Worm (Caenorhabditis elegans) whole organism, L4 larva: ENCODE measurements around the gene abcf-2.

Experiments used
- F26F4.8 ChIP-seq: fragments of 200-800 bp; sonication (Bioruptor generic); conservative IDR thresholded peaks from 2 replicates; pipeline ENCODE4 v1.3.6; 2022; ENCODE audit warnings: missing genetic modification characterization, missing compliant biosample characterization
- F44E2.7 ChIP-seq: fragments of 200-800 bp; sonication (Bioruptor generic); IDR thresholded peaks from 2 replicates; pipeline ENCODE4 v2.1.2; 2022; ENCODE audit warnings: missing genetic modification characterization, missing compliant biosample characterization
- T20F7.1 ChIP-seq: fragments of 200-800 bp; sonication (Bioruptor generic); optimal IDR thresholded peaks from 2 replicates; lab custom pipeline; 2018; ENCODE audit warnings: mild to moderate bottlenecking, missing genetic modification characterization, missing compliant biosample characterization
- T26A8.4 ChIP-seq: fragments of 200-800 bp; sonication (Bioruptor generic); IDR thresholded peaks from 2 replicates; pipeline ENCODE4 v1.3.6; 2022; ENCODE audit warnings: missing genetic modification characterization, missing compliant biosample characterization
- Y48G9A.11 ChIP-seq: fragments of 200-800 bp; sonication (Bioruptor generic); IDR thresholded peaks from 2 replicates; pipeline ENCODE4 v1.3.6; 2022; ENCODE audit warnings: missing genetic modification reagents, missing genetic modification characterization, missing compliant biosample characterization
- Y75B8A.6 ChIP-seq: fragments of 200-800 bp; sonication (Bioruptor generic); IDR thresholded peaks from 2 replicates; pipeline ENCODE4 v1.3.6; 2022; ENCODE audit warnings: missing genetic modification reagents, missing genetic modification characterization, missing compliant biosample characterization
- arid-1 ChIP-seq: fragments of 200-800 bp; sonication (Bioruptor generic); conservative IDR thresholded peaks from 2 replicates; pipeline ENCODE4 v1.3.6; 2022; ENCODE audit warnings: missing genetic modification reagents, missing genetic modification characterization, missing compliant biosample characterization
- ceh-32 ChIP-seq: sonication (generic microtip); optimal IDR thresholded peaks from 2 replicates; lab custom pipeline; 2016; ENCODE audit warnings: mild to moderate bottlenecking, missing genetic modification characterization, missing compliant biosample characterization; ENCODE audit not compliant: poor library complexity
- ceh-44 ChIP-seq: fragments of 200-800 bp; sonication (Bioruptor generic); IDR thresholded peaks from 2 replicates; pipeline ENCODE4 v1.3.6; 2022; ENCODE audit warnings: missing genetic modification reagents, missing genetic modification characterization, missing compliant biosample characterization
- ceh-62 ChIP-seq: sonication (generic microtip); optimal IDR thresholded peaks from 2 replicates; lab custom pipeline; 2017; ENCODE audit warnings: missing biosample characterization, missing genetic modification characterization
- ceh-82 ChIP-seq: sonication (generic microtip); optimal IDR thresholded peaks from 2 replicates; lab custom pipeline; 2017; ENCODE audit warnings: missing biosample characterization, missing genetic modification characterization
- ctbp-1 ChIP-seq: fragments of 200-800 bp; sonication (Bioruptor generic); IDR thresholded peaks from 2 replicates; pipeline ENCODE4 v1.3.6; 2022; ENCODE audit warnings: missing genetic modification reagents, missing genetic modification characterization, missing compliant biosample characterization
- daf-16 ChIP-seq, 3 experiments: sonication (generic microtip); optimal IDR thresholded peaks; 2 replicates each; lab custom pipeline; 2016 to 2017; ENCODE audit warnings: missing genetic modification characterization in 3 of 3, missing genetic modification reagents in 3 of 3, mild to moderate bottlenecking in 2 of 3, missing compliant biosample characterization in 2 of 3, missing biosample characterization in 1 of 3, moderate library complexity in 1 of 3
- dmd-6 ChIP-seq: fragments of 200-800 bp; sonication (Bioruptor generic); IDR thresholded peaks from 2 replicates; pipeline ENCODE4 v1.3.6; 2022; ENCODE audit warnings: missing genetic modification reagents, missing genetic modification characterization, missing compliant biosample characterization
- dmd-8 ChIP-seq: fragments of 200-800 bp; sonication (Bioruptor generic); IDR thresholded peaks from 2 replicates; pipeline ENCODE4 v1.3.6; 2022; ENCODE audit warnings: missing genetic modification characterization, missing compliant biosample characterization
- dve-1 ChIP-seq: sonication (generic microtip); optimal IDR thresholded peaks from 2 replicates; lab custom pipeline; 2017; ENCODE audit warnings: antibody characterized with exemption, mild to moderate bottlenecking, missing genetic modification characterization, missing compliant biosample characterization; ENCODE audit not compliant: insufficient read depth
- egl-27 ChIP-seq: sonication (generic microtip); optimal IDR thresholded peaks from 3 replicates; lab custom pipeline; 2017; ENCODE audit warnings: missing biosample characterization, missing genetic modification reagents, missing genetic modification characterization
- fkh-10 ChIP-seq: fragments of 150-350 bp; optimal IDR thresholded peaks from 2 replicates; lab custom pipeline; 2014; ENCODE audit warnings: missing biosample characterization, missing genetic modification reagents, missing genetic modification characterization
- hlh-11 ChIP-seq: fragments of 200-800 bp; sonication (Bioruptor generic); optimal IDR thresholded peaks from 2 replicates; lab custom pipeline; 2018; ENCODE audit warnings: mild to moderate bottlenecking, missing genetic modification characterization, missing compliant biosample characterization
- hlh-30 ChIP-seq: sonication (generic microtip); optimal IDR thresholded peaks from 2 replicates; lab custom pipeline; 2017; ENCODE audit warnings: antibody characterized with exemption, mild to moderate bottlenecking, missing genetic modification characterization, missing compliant biosample characterization; ENCODE audit not compliant: insufficient read depth
- lim-7 ChIP-seq: fragments of 200-800 bp; sonication (Bioruptor generic); IDR thresholded peaks from 2 replicates; pipeline ENCODE4 v1.3.6; 2022; ENCODE audit warnings: missing genetic modification characterization, missing compliant biosample characterization
- lin-1 ChIP-seq: fragments of 200-800 bp; sonication (Bioruptor generic); IDR thresholded peaks from 2 replicates; pipeline ENCODE4 v1.3.6; 2022; ENCODE audit warnings: missing genetic modification reagents, missing genetic modification characterization, missing compliant biosample characterization
- lin-13 ChIP-seq: fragments of 150-350 bp; optimal IDR thresholded peaks from 2 replicates; lab custom pipeline; 2014; ENCODE audit warnings: missing biosample characterization, missing genetic modification reagents, missing genetic modification characterization
- lin-15B ChIP-seq: fragments of 150-350 bp; sonication (generic microtip); optimal IDR thresholded peaks from 3 replicates; lab custom pipeline; 2014; ENCODE audit warnings: missing biosample characterization, missing genetic modification characterization
- lin-39 ChIP-seq: fragments of 150-350 bp; optimal IDR thresholded peaks from 2 replicates; lab custom pipeline; 2014; ENCODE audit warnings: missing biosample characterization, missing genetic modification reagents, missing genetic modification characterization
- mdl-1 ChIP-seq, 2 experiments: fragments of 150-350 bp in 1 of 2; sonication (generic microtip) in 1 of 2; optimal IDR thresholded peaks; 2 replicates each; lab custom pipeline; 2014 to 2017; ENCODE audit warnings: missing biosample characterization in 2 of 2, missing genetic modification characterization in 2 of 2
- mxl-2 ChIP-seq: fragments of 200-800 bp; sonication (Bioruptor generic); conservative IDR thresholded peaks from 2 replicates; pipeline ENCODE4 v1.3.6; 2022; ENCODE audit warnings: missing genetic modification reagents, missing genetic modification characterization, missing compliant biosample characterization
- mxl-3 ChIP-seq: fragments of 200-800 bp; sonication (Bioruptor generic); optimal IDR thresholded peaks from 2 replicates; lab custom pipeline; 2018; ENCODE audit warnings: mild to moderate bottlenecking, missing genetic modification characterization, missing compliant biosample characterization
- nhr-10 ChIP-seq: fragments of 150-350 bp; optimal IDR thresholded peaks from 2 replicates; lab custom pipeline; 2014; ENCODE audit warnings: missing biosample characterization, missing genetic modification characterization
- nhr-102 ChIP-seq: sonication (generic microtip); optimal IDR thresholded peaks from 2 replicates; lab custom pipeline; 2016; ENCODE audit warnings: mild to moderate bottlenecking, missing genetic modification characterization, moderate library complexity, missing compliant biosample characterization
- nhr-41 ChIP-seq: fragments of 200-800 bp; sonication (Bioruptor generic); IDR thresholded peaks from 2 replicates; pipeline ENCODE4 v1.3.6; 2022; ENCODE audit warnings: missing genetic modification reagents, missing genetic modification characterization, missing compliant biosample characterization
- nhr-6 ChIP-seq: fragments of 150-350 bp; optimal IDR thresholded peaks from 2 replicates; lab custom pipeline; 2014; ENCODE audit warnings: missing biosample characterization, missing genetic modification characterization
- nhr-76 ChIP-seq: fragments of 150-350 bp; optimal IDR thresholded peaks from 2 replicates; lab custom pipeline; 2014; ENCODE audit warnings: missing biosample characterization, missing genetic modification characterization
- php-3 ChIP-seq: fragments of 200-800 bp; sonication (Bioruptor generic); IDR thresholded peaks from 2 replicates; pipeline ENCODE4 v1.3.6; 2022; ENCODE audit warnings: missing genetic modification reagents, missing genetic modification characterization, missing compliant biosample characterization
- pqm-1 ChIP-seq: sonication (generic microtip); optimal IDR thresholded peaks from 2 replicates; lab custom pipeline; 2017; ENCODE audit warnings: missing biosample characterization, missing genetic modification characterization
- rbr-2 ChIP-seq: sonication (generic microtip); optimal IDR thresholded peaks from 2 replicates; lab custom pipeline; 2016; ENCODE audit warnings: missing genotype, missing genetic modification characterization, missing compliant biosample characterization
- saeg-2 ChIP-seq: fragments of 200-800 bp; sonication (Bioruptor generic); IDR thresholded peaks from 2 replicates; pipeline ENCODE4 v1.3.6; 2022; ENCODE audit warnings: missing genetic modification reagents, missing genetic modification characterization, missing compliant biosample characterization
- set-16 ChIP-seq: fragments of 200-800 bp; sonication (Bioruptor generic); IDR thresholded peaks from 2 replicates; pipeline ENCODE4 v1.3.6; 2022; ENCODE audit warnings: missing genetic modification reagents, missing genetic modification characterization, missing compliant biosample characterization
- skn-1 ChIP-seq: fragments of 150-350 bp; optimal IDR thresholded peaks from 2 replicates; lab custom pipeline; 2014; ENCODE audit warnings: missing biosample characterization, missing genetic modification characterization
- snpc-1.2 ChIP-seq: fragments of 200-800 bp; sonication (Bioruptor generic); IDR thresholded peaks from 2 replicates; pipeline ENCODE4 v1.3.6; 2022; ENCODE audit warnings: missing genetic modification reagents, missing genetic modification characterization, missing compliant biosample characterization
- snpc-4 ChIP-seq: fragments of 150-350 bp; optimal IDR thresholded peaks from 2 replicates; lab custom pipeline; 2014; ENCODE audit warnings: missing biosample characterization, missing genetic modification characterization
- spr-3 ChIP-seq: fragments of 200-800 bp; sonication (Bioruptor generic); optimal IDR thresholded peaks from 2 replicates; lab custom pipeline; 2018; ENCODE audit warnings: mild to moderate bottlenecking, missing genetic modification characterization, missing compliant biosample characterization
- tra-1 ChIP-seq: fragments of 200-800 bp; sonication (Bioruptor generic); IDR thresholded peaks from 2 replicates; pipeline ENCODE4 v1.3.6; 2022; ENCODE audit warnings: missing genetic modification reagents, missing genetic modification characterization, missing compliant biosample characterization
- unc-39 ChIP-seq: sonication (generic microtip); optimal IDR thresholded peaks from 2 replicates; lab custom pipeline; 2017; ENCODE audit warnings: missing biosample characterization, missing genetic modification characterization
- vab-7 ChIP-seq: fragments of 200-800 bp; sonication (Bioruptor generic); IDR thresholded peaks from 2 replicates; pipeline ENCODE4 v1.3.6; 2022; ENCODE audit warnings: missing genetic modification reagents, missing genetic modification characterization, missing compliant biosample characterization
- zag-1 ChIP-seq: fragments of 150-350 bp; optimal IDR thresholded peaks from 2 replicates; lab custom pipeline; 2014; ENCODE audit warnings: missing biosample characterization, missing genetic modification characterization
- zfp-2 ChIP-seq: sonication (generic microtip); optimal IDR thresholded peaks from 2 replicates; lab custom pipeline; 2016; ENCODE audit warnings: mild to moderate bottlenecking, missing genetic modification characterization, missing compliant biosample characterization
- zip-11 ChIP-seq: fragments of 200-800 bp; sonication (Bioruptor generic); IDR thresholded peaks from 2 replicates; pipeline ENCODE4 v1.3.6; 2022; ENCODE audit warnings: missing genetic modification characterization, missing compliant biosample characterization
- ztf-11 ChIP-seq: fragments of 150-350 bp; optimal IDR thresholded peaks from 2 replicates; lab custom pipeline; 2014; ENCODE audit warnings: missing biosample characterization, missing genetic modification characterization

The abcf-2 gene

ce11 chrIII:13462965-13463783, 1.1 kb upstream of the abcf-2 start, which contains the start of gene ant-1.1 (continued):
- peak; percentile 95 for TF ChIP-seq set-16
- 0 out of 2 replicates have a peak, but pooled peaks have one; percentile 59 for TF ChIP-seq vab-7 (GFP tag; lab: Robert Waterston, UW)
- TF ChIP-seq pqm-1 (tag; lab: Kevin White, UChicago) = peak; percentile 21
- peak; percentile 35 to 52 for TF ChIP-seq daf-16 (GFP tag; optimal IDR thresholded peaks at IDR 0.05; lab: Kevin White, UChicago)
- peak; percentile 59 for TF ChIP-seq daf-16 (tag; optimal IDR thresholded peaks at IDR 0.05; lab: Kevin White, UChicago)
- peak; percentile 70 for TF ChIP-seq spr-3 (GFP tag; lab: Kevin White, UChicago)
- peak; percentile 94 for TF ChIP-seq hlh-11 (tag; lab: Kevin White, UChicago)
- peak; percentile 86 for TF ChIP-seq nhr-6 (tag; lab: Kevin White, UChicago)
- TF ChIP-seq lim-7 (GFP tag; lab: Robert Waterston, UW) = peak; percentile 64; the same call in 1 of the 2 replicates
- TF ChIP-seq ceh-82 (tag; lab: Kevin White, UChicago) = no peak
- peak; percentile 90 for TF ChIP-seq arid-1
- peak; percentile 45; the same call in 1 of the 2 replicates for TF ChIP-seq lin-1 (GFP tag; lab: Robert Waterston, UW)
- TF ChIP-seq T20F7.1 (GFP tag; lab: Kevin White, UChicago) = peak; percentile 86
- TF ChIP-seq nhr-10 (tag; lab: Kevin White, UChicago) = no peak
- TF ChIP-seq saeg-2 (GFP tag; lab: Robert Waterston, UW) = peak; percentile 86
- TF ChIP-seq hlh-30 (tag; lab: Kevin White, UChicago) = peak; percentile 91
- peak; percentile 94 for TF ChIP-seq T26A8.4 (GFP tag; lab: Robert Waterston, UW)
- TF ChIP-seq zag-1 (tag; lab: Kevin White, UChicago) = no peak
- TF ChIP-seq nhr-41 (GFP tag; lab: Robert Waterston, UW) = no peak; the same call in 1 of the 2 replicates
- TF ChIP-seq egl-27 (tag; lab: Kevin White, UChicago) = no peak
- no peak for TF ChIP-seq dmd-8 (GFP tag; lab: Robert Waterston, UW)
- peak; percentile 82 for TF ChIP-seq Y75B8A.6 (GFP tag; lab: Robert Waterston, UW)
- peak; percentile 81 for TF ChIP-seq tra-1 (GFP tag; lab: Robert Waterston, UW)
- no peak for TF ChIP-seq F44E2.7 (GFP tag; lab: Robert Waterston, UW)
- TF ChIP-seq F26F4.8 = no peak
- TF ChIP-seq rbr-2 (tag; lab: Kevin White, UChicago) = peak; percentile 92
- no peak for TF ChIP-seq lin-39 (tag; lab: Kevin White, UChicago)
- TF ChIP-seq snpc-1.2 (GFP tag; lab: Robert Waterston, UW) = 0 out of 2 replicates have a peak, but pooled peaks have one; percentile 43
- TF ChIP-seq ctbp-1 (GFP tag; lab: Robert Waterston, UW) = peak; percentile 75
- no peak for TF ChIP-seq ztf-11
- TF ChIP-seq Y48G9A.11 (GFP tag; lab: Robert Waterston, UW) = peak; percentile 47; the same call in 1 of the 2 replicates
- TF ChIP-seq zip-11 (GFP tag; lab: Robert Waterston, UW) = no peak
- TF ChIP-seq skn-1 (tag; lab: Kevin White, UChicago) = no peak
- no peak for TF ChIP-seq ceh-32 (tag; lab: Kevin White, UChicago)
- TF ChIP-seq fkh-10 = peak; percentile 64
- peak; percentile 89 for TF ChIP-seq dmd-6 (GFP tag; lab: Robert Waterston, UW)
- TF ChIP-seq zfp-2 = peak; percentile 98
- peak; percentile 4 to 50 for TF ChIP-seq mdl-1 (tag; optimal IDR thresholded peaks at IDR 0.05; lab: Kevin White, UChicago)
- TF ChIP-seq nhr-76 = no peak
- peak; percentile 70 for TF ChIP-seq mxl-3
- peak; percentile 84 for TF ChIP-seq nhr-102 (tag; lab: Kevin White, UChicago)
- no peak for TF ChIP-seq mxl-2 (GFP tag; lab: Robert Waterston, UW)
- TF ChIP-seq php-3 (GFP tag; lab: Robert Waterston, UW) = 0 out of 2 replicates have a peak, but pooled peaks have one; percentile 36
- TF ChIP-seq ceh-44 (GFP tag; lab: Robert Waterston, UW) = peak; percentile 47; the same call in 1 of the 2 replicates
- TF ChIP-seq snpc-4 = no peak
- peak; percentile 91 for TF ChIP-seq lin-13 (GFP tag; lab: Kevin White, UChicago)
- peak; percentile 93 for TF ChIP-seq dve-1 (tag; lab: Kevin White, UChicago)
- no peak for TF ChIP-seq unc-39 (tag; lab: Kevin White, UChicago)
- TF ChIP-seq ceh-62 = no peak
- TF ChIP-seq lin-15B (tag; lab: Kevin White, UChicago) = peak; percentile 30
